Fruit fly (Drosophila melanogaster) whole organism, wandering third instar larva: Measurements from ENCODE around the gene p24-1.

ENCODE experiments used
- Abd-B ChIP-seq: fragments of >200 bp; optimal IDR thresholded peaks from 2 replicates; lab custom pipeline; 2017; ENCODE audit warnings: missing biosample characterization, missing genetic modification characterization
- CG32264 ChIP-seq: fragments of 200-800 bp; sonication (Bioruptor generic); optimal IDR thresholded peaks from 2 replicates; lab custom pipeline; 2016; ENCODE audit warnings: missing biosample characterization, missing genetic modification characterization
- CrebA ChIP-seq: fragments of 200-800 bp; sonication (Bioruptor generic); optimal IDR thresholded peaks from 2 replicates; lab custom pipeline; 2016; ENCODE audit warnings: missing biosample characterization, mild to moderate bottlenecking, missing genetic modification characterization, borderline replicate concordance
- Dif ChIP-seq: fragments of 200-275, 200-300 bp; sonication (Bioruptor generic); optimal IDR thresholded peaks from 2 replicates; lab custom pipeline; 2018; ENCODE audit warnings: missing biosample characterization, missing genetic modification characterization; ENCODE audit not compliant: partially characterized antibody
- Jra ChIP-seq: sonication (Bioruptor generic); optimal IDR thresholded peaks from 2 replicates; lab custom pipeline; 2016; ENCODE audit warnings: missing biosample characterization, missing genetic modification characterization
- Myc ChIP-seq: fragments of >200 bp; optimal IDR thresholded peaks from 2 replicates; lab custom pipeline; 2017
- OdsH ChIP-seq: fragments of 200-800 bp; sonication (Bioruptor generic); optimal IDR thresholded peaks from 2 replicates; lab custom pipeline; 2016; ENCODE audit warnings: missing biosample characterization, mild to moderate bottlenecking, missing genetic modification characterization
- ey ChIP-seq: fragments of 200-800 bp; sonication (Bioruptor generic); optimal IDR thresholded peaks from 2 replicates; lab custom pipeline; 2016; ENCODE audit warnings: missing biosample characterization, missing genetic modification characterization
- foxo ChIP-seq, 2 experiments: fragments of 200-800 bp; sonication (Bioruptor generic); optimal IDR thresholded peaks; 2 replicates in 1 of 2; 3 replicates in 1 of 2; lab custom pipeline; 2016 to 2017; ENCODE audit warnings: missing biosample characterization in 2 of 2, missing genetic modification characterization in 2 of 2
- h ChIP-seq: fragments of 200-800 bp; sonication (Bioruptor generic); optimal IDR thresholded peaks from 3 replicates; lab custom pipeline; 2016; ENCODE audit warnings: missing biosample characterization, mild to moderate bottlenecking, missing genetic modification characterization
- lola ChIP-seq: fragments of >200 bp; optimal IDR thresholded peaks from 2 replicates; lab custom pipeline; 2017; ENCODE audit warnings: missing biosample characterization, missing genetic modification characterization
- pan ChIP-seq: fragments of >200 bp; optimal IDR thresholded peaks from 2 replicates; lab custom pipeline; 2017
- usp ChIP-seq: fragments of >200 bp; optimal IDR thresholded peaks from 2 replicates; lab custom pipeline; 2017; ENCODE audit warnings: missing biosample characterization, missing genetic modification characterization

DNA sequence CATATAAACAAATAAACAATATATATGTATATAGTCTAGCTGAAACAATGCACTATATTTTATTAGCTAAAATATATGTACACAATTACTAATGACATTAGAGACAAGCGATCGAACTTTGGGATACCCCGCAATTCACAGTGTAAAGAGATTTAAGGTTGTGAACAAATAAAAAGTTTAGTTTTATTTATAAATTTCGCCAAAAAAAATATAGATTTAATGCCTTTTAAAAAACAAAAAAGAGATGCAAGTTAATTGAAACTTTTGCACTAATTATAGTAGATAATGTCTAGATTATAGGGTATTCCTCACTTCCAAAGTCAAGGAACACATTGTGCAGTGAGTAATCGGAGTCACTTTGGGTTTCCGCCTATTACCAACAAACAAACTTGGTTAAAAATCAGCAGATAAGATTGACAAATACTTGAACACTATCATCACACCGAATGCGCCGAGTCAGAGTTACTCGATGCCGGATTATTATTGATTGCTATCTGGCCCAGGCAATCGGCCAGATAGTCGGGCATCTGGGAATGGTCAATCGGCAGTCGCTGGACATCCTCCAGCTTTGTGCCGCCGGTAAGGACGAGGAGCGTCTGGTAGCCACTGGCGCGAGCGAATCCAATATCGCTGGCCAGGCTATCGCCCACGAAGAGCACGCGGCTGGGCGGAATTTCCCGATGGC is 23.0 kb upstream of the p24-1 start:
- TF ChIP-seq CrebA (no peak), lola (no peak), foxo (GFP tag; optimal IDR thresholded peaks at IDR 0.05; lab: Kevin White, UChicago) (no peak), h (no peak), usp (GFP tag; lab: Kevin White, UChicago) (no peak), pan (lab: Kevin White, UChicago) (no peak), CG32264 (no peak), Dif (no peak), Abd-B (GFP tag; lab: Kevin White, UChicago) (no peak), OdsH (GFP tag; lab: Kevin White, UChicago) (no peak), Myc (lab: Kevin White, UChicago) (no peak), ey (GFP tag; lab: Kevin White, UChicago) (no peak), Jra (no peak)
